Fruit fly (Drosophila melanogaster) whole organism, embryonic: Measurements from ENCODE around the gene Eno.

Experiments used
- ATbp ChIP-seq: fragments of 200-800 bp; sonication (Bioruptor generic); optimal IDR thresholded peaks from 2 replicates; lab custom pipeline; 2017; ENCODE audit warnings: missing biosample characterization, mild to moderate bottlenecking, missing genetic modification characterization, missing genetic modification reagents
- Adf1 ChIP-seq: fragments of 200-800 bp; sonication (Bioruptor generic); IDR thresholded peaks from 2 replicates; pipeline ENCODE4 v1.3.6; 2022; ENCODE audit warnings: missing biosample characterization, missing genetic modification characterization
- CG10267 ChIP-seq: fragments of 200-800 bp; sonication (Bioruptor generic); optimal IDR thresholded peaks from 2 replicates; lab custom pipeline; 2018; ENCODE audit warnings: missing biosample characterization, mild to moderate bottlenecking, missing genetic modification characterization, moderate library complexity
- CG11723 ChIP-seq: fragments of 200-800 bp; sonication (Bioruptor generic); optimal IDR thresholded peaks from 2 replicates; lab custom pipeline; 2017; ENCODE audit warnings: missing biosample characterization, mild to moderate bottlenecking, missing genetic modification characterization
- CG12071 ChIP-seq: fragments of 200-800 bp; sonication (Bioruptor generic); optimal IDR thresholded peaks from 3 replicates; lab custom pipeline; 2018; ENCODE audit warnings: missing biosample characterization, mild to moderate bottlenecking, missing genetic modification characterization
- CG13296 ChIP-seq: fragments of 200-800 bp; sonication (Bioruptor generic); optimal IDR thresholded peaks from 3 replicates; lab custom pipeline; 2018; ENCODE audit warnings: missing biosample characterization, mild to moderate bottlenecking, missing genetic modification characterization
- CG1529 ChIP-seq: fragments of 200-800 bp; sonication (Bioruptor generic); optimal IDR thresholded peaks from 3 replicates; lab custom pipeline; 2018; ENCODE audit warnings: missing biosample characterization, missing genetic modification characterization
- CG15514 ChIP-seq: fragments of 200-800 bp; sonication (Bioruptor generic); optimal IDR thresholded peaks from 3 replicates; lab custom pipeline; 2017; ENCODE audit warnings: missing biosample characterization, missing genetic modification characterization, mild to moderate bottlenecking, moderate library complexity, missing genetic modification reagents
- CG1647 ChIP-seq: fragments of 200-800 bp; sonication (Bioruptor generic); optimal IDR thresholded peaks from 3 replicates; lab custom pipeline; 2016; ENCODE audit warnings: missing biosample characterization, missing genetic modification characterization
- CG17359 ChIP-seq: fragments of 200-800 bp; sonication (Bioruptor generic); optimal IDR thresholded peaks from 3 replicates; lab custom pipeline; 2018; ENCODE audit warnings: missing biosample characterization, mild to moderate bottlenecking, missing genetic modification characterization, moderate library complexity
- CG2678 ChIP-seq: fragments of 200-800 bp; sonication (Bioruptor generic); optimal IDR thresholded peaks from 3 replicates; lab custom pipeline; 2019; ENCODE audit warnings: missing biosample characterization, mild to moderate bottlenecking, missing genetic modification characterization, moderate library complexity
- CG30431 ChIP-seq: fragments of 200-800 bp; sonication (Bioruptor generic); optimal IDR thresholded peaks from 2 replicates; lab custom pipeline; 2017; ENCODE audit warnings: missing biosample characterization, missing genetic modification characterization
- CG3163 ChIP-seq: fragments of 200-800 bp; sonication (Bioruptor generic); optimal IDR thresholded peaks from 3 replicates; lab custom pipeline; 2016; ENCODE audit warnings: missing biosample characterization, missing genetic modification characterization
- CG4282 ChIP-seq: fragments of 200-800 bp; sonication (Bioruptor generic); optimal IDR thresholded peaks from 2 replicates; lab custom pipeline; 2016; ENCODE audit warnings: missing biosample characterization, missing genetic modification characterization
- CG4854 ChIP-seq: fragments of 200-800 bp; sonication (Bioruptor generic); optimal IDR thresholded peaks from 2 replicates; lab custom pipeline; 2016; ENCODE audit warnings: missing biosample characterization, missing genetic modification characterization, inconsistent platforms
- CG6765 ChIP-seq: fragments of 200-800 bp; sonication (Bioruptor generic); optimal IDR thresholded peaks from 3 replicates; lab custom pipeline; 2017; ENCODE audit warnings: missing biosample characterization, mild to moderate bottlenecking, missing genetic modification characterization
- CG7839 ChIP-seq: fragments of 200-800 bp; sonication (Bioruptor generic); optimal IDR thresholded peaks from 3 replicates; lab custom pipeline; 2018; ENCODE audit warnings: missing biosample characterization, mild to moderate bottlenecking, missing genetic modification characterization, moderate library complexity
- CG8765 ChIP-seq: fragments of 200-800 bp; sonication (Bioruptor generic); IDR thresholded peaks from 2 replicates; pipeline ENCODE4 v1.3.6; 2022; ENCODE audit warnings: missing biosample characterization, missing genetic modification characterization
- CG9932 ChIP-seq: fragments of 200-800 bp; sonication (Bioruptor generic); IDR thresholded peaks from 2 replicates; pipeline ENCODE4 v1.3.6; 2022; ENCODE audit warnings: missing biosample characterization, missing genetic modification characterization
- CHES-1-like ChIP-seq: fragments of 200-800 bp; sonication (Bioruptor generic); optimal IDR thresholded peaks from 2 replicates; lab custom pipeline; 2016; ENCODE audit warnings: missing biosample characterization, missing genetic modification characterization
- CrebB ChIP-seq: fragments of 200-800 bp; sonication (Bioruptor generic); optimal IDR thresholded peaks from 3 replicates; lab custom pipeline; 2018; ENCODE audit warnings: missing biosample characterization, mild to moderate bottlenecking, missing genetic modification characterization
- Dek ChIP-seq: fragments of 200-800 bp; sonication (Bioruptor generic); optimal IDR thresholded peaks from 3 replicates; lab custom pipeline; 2019; ENCODE audit warnings: missing biosample characterization, mild to moderate bottlenecking, missing genetic modification characterization, moderate library complexity
- Doc3 ChIP-seq: fragments of 200-800 bp; sonication (Bioruptor generic); IDR thresholded peaks from 3 replicates; pipeline ENCODE4 v1.3.6; 2022; ENCODE audit warnings: missing biosample characterization, missing genetic modification characterization; ENCODE audit not compliant: partially characterized antibody
- Dref ChIP-seq: fragments of 200-800 bp; sonication (Bioruptor generic); IDR thresholded peaks from 2 replicates; pipeline ENCODE4 v1.3.6; 2022; ENCODE audit warnings: missing biosample characterization, missing genetic modification characterization
- HLHmδ ChIP-seq: fragments of 200-800 bp; sonication (Bioruptor generic); optimal IDR thresholded peaks from 2 replicates; lab custom pipeline; 2018; ENCODE audit warnings: missing biosample characterization, mild to moderate bottlenecking, missing genetic modification characterization, moderate library complexity
- HmgD ChIP-seq: fragments of 200-800 bp; sonication (Bioruptor generic); optimal IDR thresholded peaks from 3 replicates; lab custom pipeline; 2016; ENCODE audit warnings: missing biosample characterization, missing genetic modification characterization
- Lpt ChIP-seq: fragments of >200 bp; optimal IDR thresholded peaks from 2 replicates; lab custom pipeline; 2018; ENCODE audit warnings: missing biosample characterization, missing genetic modification characterization
- MESR4 ChIP-seq: fragments of 200-800 bp; sonication (Bioruptor generic); optimal IDR thresholded peaks from 2 replicates; lab custom pipeline; 2018; ENCODE audit warnings: missing biosample characterization, mild to moderate bottlenecking, missing genetic modification characterization, moderate library complexity
- Mrtf ChIP-seq: fragments of 200-800 bp; sonication (Bioruptor generic); IDR thresholded peaks from 3 replicates; pipeline ENCODE4 v1.3.6; 2022; ENCODE audit warnings: missing biosample characterization, missing genetic modification characterization
- NC2α ChIP-seq: fragments of 200-800 bp; sonication (Bioruptor generic); optimal IDR thresholded peaks from 2 replicates; lab custom pipeline; 2016; ENCODE audit warnings: missing biosample characterization, missing genetic modification characterization
- Neu2 ChIP-seq: fragments of 200-800 bp; sonication (Bioruptor generic); optimal IDR thresholded peaks from 3 replicates; lab custom pipeline; 2016; ENCODE audit warnings: missing biosample characterization, missing genetic modification characterization, borderline replicate concordance
- Stat92E ChIP-seq, 3 experiments: fragments of >200 bp in 2 of 3; fragments of 200-800 bp in 1 of 3; sonication (Bioruptor generic) in 1 of 3; optimal IDR thresholded peaks; 2 replicates each; lab custom pipeline; 2017 to 2019; ENCODE audit warnings: missing biosample characterization in 3 of 3, missing genetic modification characterization in 3 of 3, mild to moderate bottlenecking in 1 of 3, moderate library complexity in 1 of 3
- ac ChIP-seq: fragments of 200-800 bp; sonication (Bioruptor generic); optimal IDR thresholded peaks from 3 replicates; lab custom pipeline; 2017; ENCODE audit warnings: missing biosample characterization, mild to moderate bottlenecking, missing genetic modification characterization
- ara ChIP-seq: fragments of 200-800 bp; sonication (Bioruptor generic); IDR thresholded peaks from 2 replicates; pipeline ENCODE4 v1.3.6; 2022; ENCODE audit warnings: missing biosample characterization, missing genetic modification characterization
- bowl ChIP-seq: fragments of 200-800 bp; sonication (Bioruptor generic); IDR thresholded peaks from 2 replicates; pipeline ENCODE4 v1.3.6; 2022; ENCODE audit warnings: missing biosample characterization, missing genetic modification characterization
- br ChIP-seq: fragments of >200 bp; optimal IDR thresholded peaks from 2 replicates; lab custom pipeline; 2017
- dan ChIP-seq: fragments of 200-800 bp; sonication (Bioruptor generic); IDR thresholded peaks from 2 replicates; pipeline ENCODE4 v1.3.6; 2022; ENCODE audit warnings: missing biosample characterization, missing genetic modification characterization
- dmrt99B ChIP-seq: fragments of 200-800 bp; sonication (Bioruptor generic); optimal IDR thresholded peaks from 2 replicates; lab custom pipeline; 2018; ENCODE audit warnings: missing biosample characterization, mild to moderate bottlenecking, missing genetic modification characterization, moderate library complexity
- ems ChIP-seq: fragments of 200-800 bp; sonication (Bioruptor generic); optimal IDR thresholded peaks from 3 replicates; lab custom pipeline; 2016; ENCODE audit warnings: missing biosample characterization, missing genetic modification characterization
- gem ChIP-seq: fragments of 200-800 bp; sonication (Bioruptor generic); optimal IDR thresholded peaks from 2 replicates; lab custom pipeline; 2019; ENCODE audit warnings: missing biosample characterization, mild to moderate bottlenecking, missing genetic modification characterization, moderate library complexity
- hth ChIP-seq: fragments of >200 bp; optimal IDR thresholded peaks from 2 replicates; lab custom pipeline; 2017; ENCODE audit warnings: inconsistent platforms
- nerfin-2 ChIP-seq: fragments of 200-800 bp; sonication (Bioruptor generic); IDR thresholded peaks from 2 replicates; pipeline ENCODE4 v1.3.6; 2022; ENCODE audit warnings: missing biosample characterization, missing genetic modification characterization; ENCODE audit not compliant: partially characterized antibody
- nmo ChIP-seq: fragments of 200-800 bp; sonication (Bioruptor generic); optimal IDR thresholded peaks from 2 replicates; lab custom pipeline; 2018; ENCODE audit warnings: missing biosample characterization, mild to moderate bottlenecking, missing genetic modification characterization, moderate library complexity
- pita ChIP-seq: fragments of 200-800 bp; sonication (Bioruptor generic); optimal IDR thresholded peaks from 2 replicates; lab custom pipeline; 2017; ENCODE audit warnings: missing biosample characterization, mild to moderate bottlenecking, missing genetic modification characterization
- prd ChIP-seq, 3 experiments: fragments of >200 bp in 2 of 3; fragments of 200-800 bp in 1 of 3; sonication (Bioruptor generic) in 1 of 3; optimal IDR thresholded peaks in 2 of 3; IDR thresholded peaks in 1 of 3; 2 replicates in 2 of 3; 3 replicates in 1 of 3; pipeline versions ENCODE4 v1.3.6 to Lab custom; 2017 to 2022; ENCODE audit warnings: missing biosample characterization in 1 of 3, missing genetic modification characterization in 1 of 3
- pum ChIP-seq: fragments of 200-800 bp; sonication (Bioruptor generic); optimal IDR thresholded peaks from 2 replicates; lab custom pipeline; 2016; ENCODE audit warnings: missing biosample characterization, missing genetic modification characterization
- sr ChIP-seq: fragments of 200-800 bp; sonication (Bioruptor generic); IDR thresholded peaks from 3 replicates; pipeline ENCODE4 v1.3.6; 2022; ENCODE audit warnings: missing biosample characterization, missing genetic modification characterization
- tgo ChIP-seq: fragments of 200-800 bp; sonication (Bioruptor generic); IDR thresholded peaks from 3 replicates; pipeline ENCODE4 v1.3.6; 2022; ENCODE audit warnings: missing biosample characterization, missing genetic modification characterization
- usp ChIP-seq: fragments of >200 bp; optimal IDR thresholded peaks from 2 replicates; lab custom pipeline; 2017; ENCODE audit warnings: missing biosample characterization, missing genetic modification characterization
- yki ChIP-seq: fragments of >200 bp; optimal IDR thresholded peaks from 3 replicates; lab custom pipeline; 2018

The Eno gene

dm6 chr2L:1737057-1737581 is 7.7 kb upstream of the Eno start (continued):
- TF ChIP-seq bowl (GFP tag; lab: Robert Waterston, UW): no peak
- peak; percentile 73 for TF ChIP-seq Dek (tag; lab: Kevin White, UChicago)
- TF ChIP-seq sr (GFP tag; lab: Robert Waterston, UW): peak; percentile 45; the same call in 1 of the 3 replicates
- TF ChIP-seq hth (lab: Kevin White, UChicago): no peak
- TF ChIP-seq CG12071 (GFP tag; lab: Kevin White, UChicago): peak; percentile 65
- TF ChIP-seq ara (GFP tag; lab: Robert Waterston, UW): peak; percentile 87
- TF ChIP-seq pum (GFP tag; lab: Kevin White, UChicago): peak; percentile 89
- peak; percentile 88 for TF ChIP-seq CG2678 (tag; lab: Kevin White, UChicago)
- TF ChIP-seq tgo: peak; percentile 86
- TF ChIP-seq nmo: peak; percentile 93
- TF ChIP-seq CG1529 (GFP tag; lab: Kevin White, UChicago): peak; percentile 85
- TF ChIP-seq Mrtf (GFP tag; lab: Robert Waterston, UW): peak; percentile 55; the same call in 1 of the 3 replicates
- TF ChIP-seq br: no peak
- peak; percentile 73 for TF ChIP-seq CG3163
- TF ChIP-seq CG1647: peak; percentile 62
- peak; percentile 57 for TF ChIP-seq yki (lab: Kevin White, UChicago)
- peak; percentile 63 for TF ChIP-seq CrebB (tag; lab: Kevin White, UChicago)
- peak; percentile 36 for TF ChIP-seq CG13296 (GFP tag; lab: Kevin White, UChicago)
- peak; percentile 82 for TF ChIP-seq ems (GFP tag; lab: Kevin White, UChicago)
- TF ChIP-seq Doc3 (GFP tag; lab: Robert Waterston, UW): no peak
- peak; percentile 35; the same call in 1 of the 2 replicates for TF ChIP-seq Adf1 (GFP tag; lab: Robert Waterston, UW)
- TF ChIP-seq CG7839 (tag; lab: Kevin White, UChicago): peak; percentile 78
- TF ChIP-seq prd (optimal IDR thresholded peaks at IDR 0.05; lab: Kevin White, UChicago): no peak
- peak; percentile 94 for TF ChIP-seq prd (GFP tag; IDR thresholded peaks at IDR 0.05; lab: Robert Waterston, UW)
- no peak for TF ChIP-seq Lpt (GFP tag; lab: Kevin White, UChicago)
- TF ChIP-seq pita (GFP tag; lab: Kevin White, UChicago): no peak
- peak; percentile 94 for TF ChIP-seq gem (tag; lab: Kevin White, UChicago)
- TF ChIP-seq NC2α: peak; percentile 61
- TF ChIP-seq MESR4 (GFP tag; lab: Kevin White, UChicago): peak; percentile 6
- peak; percentile 78 for TF ChIP-seq dan (GFP tag; lab: Robert Waterston, UW)
- TF ChIP-seq CG4282: peak; percentile 29
- TF ChIP-seq Neu2 (GFP tag; lab: Kevin White, UChicago): peak; percentile 61
- TF ChIP-seq CG30431 (GFP tag; lab: Kevin White, UChicago): peak; percentile 84
- TF ChIP-seq CG17359 (tag; lab: Kevin White, UChicago): peak; percentile 93
- peak; percentile 48 for TF ChIP-seq CG15514 (GFP tag; lab: Kevin White, UChicago)
- peak; percentile 68; the same call in 1 of the 2 replicates for TF ChIP-seq CG8765
- peak; percentile 87 for TF ChIP-seq CHES-1-like
- no peak for TF ChIP-seq nerfin-2 (GFP tag; lab: Robert Waterston, UW)
- peak; percentile 19 for TF ChIP-seq HmgD
- TF ChIP-seq dmrt99B: peak; percentile 94
- peak; percentile 41 for TF ChIP-seq HLHmδ
- TF ChIP-seq CG10267: peak; percentile 78
- TF ChIP-seq CG6765 (GFP tag; lab: Kevin White, UChicago): peak; percentile 22
- no peak for TF ChIP-seq usp
- TF ChIP-seq Dref (GFP tag; lab: Robert Waterston, UW): no peak
- TF ChIP-seq ATbp (GFP tag; lab: Kevin White, UChicago): peak; percentile 92
- peak; percentile 60 for TF ChIP-seq CG11723 (GFP tag; lab: Kevin White, UChicago)
- peak; percentile 79 for TF ChIP-seq CG9932
- TF ChIP-seq CG4854: peak; percentile 68
- peak in 1 of 3 experiments; percentile 26 for TF ChIP-seq Stat92E (GFP tag; optimal IDR thresholded peaks at IDR 0.05; lab: Kevin White, UChicago)
- peak; percentile 8 for TF ChIP-seq ac (GFP tag; lab: Kevin White, UChicago)
